Fruit fly (Drosophila melanogaster) whole organism, embryonic: Measurements from ENCODE around the gene OS9.
A peak's percentile ranks its signal among the peaks of the same experiment; 100 is the strongest.

Experiments
- Blimp-1 ChIP-seq: fragments of 200-800 bp; sonication (Bioruptor generic); optimal IDR thresholded peaks from 3 replicates; lab custom pipeline; 2018; ENCODE audit warnings: missing biosample characterization, missing genetic modification characterization, mild to moderate bottlenecking, moderate library complexity, missing genetic modification reagents
- C15 ChIP-seq: fragments of 200-800 bp; sonication (Bioruptor generic); IDR thresholded peaks from 3 replicates; pipeline ENCODE4 v1.3.6; 2022; ENCODE audit warnings: missing biosample characterization, missing genetic modification characterization
- CG10543 ChIP-seq: fragments of 200-800 bp; sonication (Bioruptor generic); optimal IDR thresholded peaks from 3 replicates; lab custom pipeline; 2017; ENCODE audit warnings: missing biosample characterization, mild to moderate bottlenecking, missing genetic modification characterization, moderate library complexity
- CG11695 ChIP-seq: fragments of 200-800 bp; sonication (Bioruptor generic); IDR thresholded peaks from 3 replicates; pipeline ENCODE4 v1.3.6; 2022; ENCODE audit warnings: missing biosample characterization, missing genetic modification characterization
- CG13624 ChIP-seq: fragments of 200-800 bp; sonication (Bioruptor generic); optimal IDR thresholded peaks from 2 replicates; lab custom pipeline; 2016; ENCODE audit warnings: missing biosample characterization, missing genetic modification characterization
- CG13894 ChIP-seq: fragments of 200-800 bp; sonication (Bioruptor generic); optimal IDR thresholded peaks from 3 replicates; lab custom pipeline; 2018; ENCODE audit warnings: missing biosample characterization, mild to moderate bottlenecking, missing genetic modification characterization, moderate library complexity
- CG1647 ChIP-seq: fragments of 200-800 bp; sonication (Bioruptor generic); optimal IDR thresholded peaks from 3 replicates; lab custom pipeline; 2016; ENCODE audit warnings: missing biosample characterization, missing genetic modification characterization
- CG16779 ChIP-seq: fragments of 200-800 bp; sonication (Bioruptor generic); IDR thresholded peaks from 2 replicates; pipeline ENCODE4 v1.3.6; 2022; ENCODE audit warnings: missing biosample characterization, missing genetic modification characterization
- CG30403 ChIP-seq: fragments of 200-800 bp; sonication (Bioruptor generic); optimal IDR thresholded peaks from 3 replicates; lab custom pipeline; 2016; ENCODE audit warnings: missing biosample characterization, missing genetic modification characterization
- CG31441 ChIP-seq: fragments of 200-800 bp; sonication (Bioruptor generic); IDR thresholded peaks from 2 replicates; pipeline ENCODE4 v1.3.6; 2022; ENCODE audit warnings: missing biosample characterization, missing genetic modification characterization
- CG4360 ChIP-seq: fragments of 200-800 bp; sonication (Bioruptor generic); IDR thresholded peaks from 2 replicates; pipeline ENCODE4 v1.3.6; 2022; ENCODE audit warnings: missing biosample characterization, missing genetic modification characterization
- CG4707 ChIP-seq: fragments of 200-800 bp; sonication (Bioruptor generic); optimal IDR thresholded peaks from 2 replicates; lab custom pipeline; 2018; ENCODE audit warnings: missing biosample characterization, mild to moderate bottlenecking, missing genetic modification characterization, moderate library complexity
- CG6175 ChIP-seq: fragments of 200-800 bp; sonication (Bioruptor generic); IDR thresholded peaks from 3 replicates; pipeline ENCODE4 v1.3.6; 2022; ENCODE audit warnings: missing biosample characterization, missing genetic modification characterization
- CG6689 ChIP-seq: fragments of 200-800 bp; sonication (Bioruptor generic); IDR thresholded peaks from 2 replicates; pipeline ENCODE4 v1.3.6; 2022; ENCODE audit warnings: missing biosample characterization, missing genetic modification characterization
- CG6813 ChIP-seq: fragments of 200-800 bp; sonication (Bioruptor generic); optimal IDR thresholded peaks from 2 replicates; lab custom pipeline; 2017; ENCODE audit warnings: missing biosample characterization, missing genetic modification characterization, mild to moderate bottlenecking, moderate library complexity, missing genetic modification reagents
- CG7987 ChIP-seq: fragments of 200-800 bp; sonication (Bioruptor generic); optimal IDR thresholded peaks from 2 replicates; lab custom pipeline; 2018; ENCODE audit warnings: missing biosample characterization, mild to moderate bottlenecking, missing genetic modification characterization, moderate library complexity
- CG8281 ChIP-seq: fragments of 200-800 bp; sonication (Bioruptor generic); optimal IDR thresholded peaks from 2 replicates; lab custom pipeline; 2018; ENCODE audit warnings: missing biosample characterization, mild to moderate bottlenecking, missing genetic modification characterization, moderate library complexity
- CG8478 ChIP-seq: fragments of >200 bp; optimal IDR thresholded peaks from 2 replicates; lab custom pipeline; 2018
- CkIIα-i1 ChIP-seq: fragments of 200-800 bp; sonication (Bioruptor generic); IDR thresholded peaks from 2 replicates; pipeline ENCODE4 v1.3.6; 2022; ENCODE audit warnings: missing biosample characterization, missing genetic modification characterization
- Hand ChIP-seq: fragments of 200-800 bp; sonication (Bioruptor generic); optimal IDR thresholded peaks from 2 replicates; lab custom pipeline; 2017; ENCODE audit warnings: mild to moderate bottlenecking, missing biosample characterization, missing genetic modification reagents, missing genetic modification characterization
- Hey ChIP-seq: fragments of 200-800 bp; sonication (Bioruptor generic); optimal IDR thresholded peaks from 3 replicates; lab custom pipeline; 2018; ENCODE audit warnings: missing biosample characterization, mild to moderate bottlenecking, missing genetic modification characterization
- HmgZ ChIP-seq: fragments of 200-800 bp; sonication (Bioruptor generic); optimal IDR thresholded peaks from 2 replicates; lab custom pipeline; 2018; ENCODE audit warnings: missing biosample characterization, mild to moderate bottlenecking, missing genetic modification characterization
- Hr39 ChIP-seq: fragments of >200 bp; optimal IDR thresholded peaks from 2 replicates; lab custom pipeline; 2017
- Hr78 ChIP-seq, 2 experiments: fragments of 200-800 bp in 1 of 2; fragments of >200 bp in 1 of 2; sonication (Bioruptor generic) in 1 of 2; optimal IDR thresholded peaks; 2 replicates each; lab custom pipeline; 2017 to 2019; ENCODE audit warnings: missing biosample characterization in 2 of 2, missing genetic modification characterization in 2 of 2, mild to moderate bottlenecking in 1 of 2, moderate library complexity in 1 of 2
- Pdp1 ChIP-seq, 2 experiments: fragments of 200-800 bp; sonication (Bioruptor generic); optimal IDR thresholded peaks; 3 replicates each; lab custom pipeline; 2016; ENCODE audit warnings: missing biosample characterization in 2 of 2, missing genetic modification characterization in 2 of 2, mild to moderate bottlenecking in 1 of 2, moderate library complexity in 1 of 2
- YL-1 ChIP-seq: fragments of 200-800 bp; sonication (Bioruptor generic); optimal IDR thresholded peaks from 3 replicates; lab custom pipeline; 2017; ENCODE audit warnings: missing biosample characterization, mild to moderate bottlenecking, missing genetic modification characterization
- abd-A ChIP-seq: fragments of 200-800 bp; sonication (Bioruptor generic); optimal IDR thresholded peaks from 3 replicates; lab custom pipeline; 2019; ENCODE audit warnings: missing biosample characterization, mild to moderate bottlenecking, missing genetic modification characterization, moderate library complexity
- bcd ChIP-seq: fragments of 200-800 bp; sonication (Bioruptor generic); optimal IDR thresholded peaks from 2 replicates; lab custom pipeline; 2017; ENCODE audit warnings: missing biosample characterization, mild to moderate bottlenecking, missing genetic modification characterization
- chinmo ChIP-seq: fragments of 200-800 bp; sonication (Bioruptor generic); IDR thresholded peaks from 4 replicates; pipeline ENCODE4 v1.3.6; 2022; ENCODE audit warnings: missing biosample characterization, missing genetic modification characterization; ENCODE audit not compliant: partially characterized antibody
- chn ChIP-seq: fragments of 200-800 bp; sonication (Bioruptor generic); optimal IDR thresholded peaks from 2 replicates; lab custom pipeline; 2016; ENCODE audit warnings: missing biosample characterization, missing genetic modification characterization
- crol ChIP-seq: fragments of 200-800 bp; sonication (Bioruptor generic); IDR thresholded peaks from 2 replicates; pipeline ENCODE4 v1.3.6; 2022; ENCODE audit warnings: missing biosample characterization, missing genetic modification characterization
- cwo ChIP-seq: fragments of 200-800 bp; sonication (Bioruptor generic); optimal IDR thresholded peaks from 3 replicates; lab custom pipeline; 2017; ENCODE audit warnings: missing biosample characterization, missing genetic modification characterization, mild to moderate bottlenecking, moderate library complexity, missing genetic modification reagents
- dan ChIP-seq: fragments of 200-800 bp; sonication (Bioruptor generic); IDR thresholded peaks from 2 replicates; pipeline ENCODE4 v1.3.6; 2022; ENCODE audit warnings: missing biosample characterization, missing genetic modification characterization
- emc ChIP-seq: fragments of 200-800 bp; sonication (Bioruptor generic); optimal IDR thresholded peaks from 2 replicates; lab custom pipeline; 2016; ENCODE audit warnings: missing biosample characterization, missing genetic modification characterization
- ems ChIP-seq: fragments of 200-800 bp; sonication (Bioruptor generic); optimal IDR thresholded peaks from 3 replicates; lab custom pipeline; 2016; ENCODE audit warnings: missing biosample characterization, missing genetic modification characterization
- esg ChIP-seq: fragments of 200-800 bp; sonication (Bioruptor generic); conservative IDR thresholded peaks from 2 replicates; pipeline ENCODE4 v1.3.6; 2022; ENCODE audit warnings: missing biosample characterization, missing genetic modification characterization
- exex ChIP-seq: fragments of 200-800 bp; sonication (Bioruptor generic); optimal IDR thresholded peaks from 4 replicates; lab custom pipeline; 2018; ENCODE audit warnings: missing biosample characterization, mild to moderate bottlenecking, missing genetic modification characterization, moderate library complexity
- grn ChIP-seq: fragments of 200-800 bp; sonication (Bioruptor generic); optimal IDR thresholded peaks from 3 replicates; lab custom pipeline; 2017; ENCODE audit warnings: missing biosample characterization, missing genetic modification characterization
- ken ChIP-seq: fragments of 200-800 bp; sonication (Bioruptor generic); IDR thresholded peaks from 3 replicates; pipeline ENCODE4 v1.3.6; 2022; ENCODE audit warnings: missing biosample characterization, missing genetic modification characterization
- mirr ChIP-seq: fragments of 200-800 bp; sonication (Bioruptor generic); optimal IDR thresholded peaks from 3 replicates; lab custom pipeline; 2018; ENCODE audit warnings: missing biosample characterization, mild to moderate bottlenecking, missing genetic modification characterization
- oc ChIP-seq: fragments of 200-800 bp; sonication (Bioruptor generic); optimal IDR thresholded peaks from 2 replicates; lab custom pipeline; 2018; ENCODE audit warnings: missing biosample characterization, mild to moderate bottlenecking, missing genetic modification characterization, moderate library complexity
- sd ChIP-seq: fragments of 200-800 bp; sonication (Bioruptor generic); optimal IDR thresholded peaks from 3 replicates; lab custom pipeline; 2018; ENCODE audit warnings: missing biosample characterization, mild to moderate bottlenecking, missing genetic modification characterization, moderate library complexity
- sens-2 ChIP-seq: fragments of 200-800 bp; sonication (Bioruptor generic); IDR thresholded peaks from 2 replicates; pipeline ENCODE4 v1.3.6; 2022; ENCODE audit warnings: missing biosample characterization, missing genetic modification characterization
- sug ChIP-seq: fragments of 200-800 bp; optimal IDR thresholded peaks from 2 replicates; lab custom pipeline; 2019; ENCODE audit warnings: missing biosample characterization, mild to moderate bottlenecking, missing genetic modification characterization, moderate library complexity
- tgo ChIP-seq: fragments of 200-800 bp; sonication (Bioruptor generic); IDR thresholded peaks from 3 replicates; pipeline ENCODE4 v1.3.6; 2022; ENCODE audit warnings: missing biosample characterization, missing genetic modification characterization
- tin ChIP-seq: fragments of 200-800 bp; sonication (Bioruptor generic); optimal IDR thresholded peaks from 3 replicates; lab custom pipeline; 2016; ENCODE audit warnings: missing biosample characterization, missing genetic modification characterization
- tx ChIP-seq: fragments of 200-800 bp; sonication (Bioruptor generic); optimal IDR thresholded peaks from 2 replicates; lab custom pipeline; 2016; ENCODE audit warnings: missing biosample characterization, missing genetic modification characterization
- zf30C ChIP-seq: fragments of 200-800 bp; sonication (Bioruptor generic); optimal IDR thresholded peaks from 3 replicates; lab custom pipeline; 2018; ENCODE audit warnings: missing biosample characterization, mild to moderate bottlenecking, missing genetic modification characterization

OS9 gene

DNA sequence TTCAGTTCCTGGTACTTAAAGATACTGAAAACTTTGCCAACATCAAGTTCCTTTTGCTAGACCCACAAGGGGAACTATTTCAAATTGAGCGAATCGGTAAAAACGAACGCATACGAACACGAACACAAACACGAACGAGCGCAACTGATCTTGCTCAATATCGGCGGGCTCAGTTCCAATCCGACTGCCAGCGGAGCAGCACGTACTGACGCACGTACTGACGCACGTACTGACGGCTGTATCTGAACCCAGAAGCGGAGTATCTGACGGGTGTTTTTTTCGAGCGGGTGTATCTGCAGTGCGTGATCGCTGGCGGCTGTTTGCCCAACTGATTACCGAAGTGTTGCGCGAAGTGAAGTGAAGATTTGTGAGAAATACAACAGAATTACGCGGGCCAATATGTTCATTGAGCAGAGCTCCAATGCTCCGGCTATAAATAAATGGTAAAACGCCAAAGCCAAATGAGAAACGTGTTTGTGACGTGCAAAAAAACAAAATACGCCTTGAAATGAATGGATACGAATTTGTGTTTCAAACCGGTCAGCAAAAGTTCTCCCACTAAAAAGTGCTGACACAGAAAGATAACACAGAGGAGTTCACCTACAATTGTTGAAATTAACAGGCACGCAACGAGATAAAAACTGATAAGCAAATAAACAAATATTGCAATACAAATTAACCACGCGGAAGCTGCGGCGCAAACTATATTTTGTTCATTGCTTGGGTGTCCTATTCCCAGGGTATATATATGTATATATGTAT lies 31.0 kb downstream of the OS9 start (continued):
- no peak for TF ChIP-seq CG13624 (GFP tag; lab: Kevin White, UChicago)
- no peak for TF ChIP-seq ken (GFP tag; lab: Robert Waterston, UW)
- no peak for TF ChIP-seq zf30C
- TF ChIP-seq dan, result no peak
- no peak for TF ChIP-seq ems (GFP tag; lab: Kevin White, UChicago)

DNA sequence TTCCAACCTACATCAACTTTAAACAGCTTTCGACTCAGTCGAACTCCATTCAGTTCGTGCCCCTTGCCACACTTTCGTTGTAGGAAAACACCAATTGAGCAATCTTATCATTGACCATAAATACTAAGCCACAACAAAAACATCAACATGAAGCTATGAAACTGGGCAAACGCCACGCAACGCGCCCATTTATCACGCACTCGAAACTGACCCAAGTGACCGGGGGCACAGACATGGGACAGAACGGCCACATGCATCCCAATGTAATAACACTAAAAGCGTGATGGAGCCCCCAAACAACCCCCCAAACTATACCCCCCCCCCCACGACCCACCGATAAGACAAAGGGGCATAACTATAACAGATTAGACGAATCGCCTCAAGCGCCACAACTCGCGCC lies 33.8 kb downstream of the OS9 start:
- TF ChIP-seq mirr (GFP tag; lab: Kevin White, UChicago) (peak; percentile 6), HmgZ (tag; lab: Kevin White, UChicago) (peak; percentile 10), CG10543 (peak; percentile 47), abd-A (peak; percentile 67), CG7987 (GFP tag; lab: Kevin White, UChicago) (peak; percentile 9), cwo (GFP tag; lab: Kevin White, UChicago) (peak; percentile 1), oc (tag; lab: Kevin White, UChicago) (peak; percentile 87), Hey (peak; percentile 1), grn (peak; percentile 42), chinmo (GFP tag; lab: Robert Waterston, UW) (0 out of 4 replicates have a peak, but pooled peaks have one; percentile 29), sd (peak; percentile 83), CG6175 (GFP tag; lab: Robert Waterston, UW) (peak; percentile 46; the same call in 1 of the 3 replicates), Hr78 (GFP tag; optimal IDR thresholded peaks at IDR 0.05; lab: Kevin White, UChicago) (peak in 1 of 2 experiments; percentile 99), CG6813 (GFP tag; lab: Kevin White, UChicago) (peak; percentile 10), chn (GFP tag; lab: Kevin White, UChicago) (no peak), exex (tag; lab: Kevin White, UChicago) (peak; percentile 15), CG13894 (tag; lab: Kevin White, UChicago) (peak; percentile 11), Hand (GFP tag; lab: Kevin White, UChicago) (no peak), Blimp-1 (GFP tag; lab: Kevin White, UChicago) (peak; percentile 54), zf30C (no peak), YL-1 (GFP tag; lab: Kevin White, UChicago) (no peak), sug (peak; percentile 59), CG4360 (0 out of 2 replicates have a peak, but pooled peaks have one; percentile 46), Hr39 (lab: Kevin White, UChicago) (no peak), crol (GFP tag; lab: Robert Waterston, UW) (peak; percentile 78), tgo (no peak), CG11695 (GFP tag; lab: Robert Waterston, UW) (0 out of 3 replicates have a peak, but pooled peaks have one; percentile 7), Pdp1 (GFP tag; optimal IDR thresholded peaks at IDR 0.05; lab: Kevin White, UChicago) (peak in 1 of 2 experiments; percentile 64)

DNA sequence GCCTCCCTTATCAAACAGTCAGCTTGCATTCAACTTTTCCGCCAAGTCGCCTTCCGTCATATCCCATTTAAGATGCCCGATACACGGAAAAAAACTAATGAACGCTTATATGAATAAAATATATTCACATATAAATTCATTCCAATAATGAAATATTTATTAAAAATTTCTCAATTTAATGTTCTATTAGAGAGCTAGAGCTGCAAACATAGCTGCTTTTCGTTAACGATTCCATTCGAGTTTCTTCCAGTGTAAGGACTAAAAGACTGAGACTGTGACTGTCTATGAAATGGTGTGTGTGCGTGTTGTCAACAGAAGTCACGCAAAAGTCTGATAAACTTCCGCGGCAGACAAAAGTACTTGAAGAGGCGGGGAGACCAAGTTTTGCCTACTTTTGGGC lies 36.2 kb downstream of the OS9 start:
- TF ChIP-seq CG30403 (GFP tag; lab: Kevin White, UChicago), result peak; percentile 57
- TF ChIP-seq CG1647 (GFP tag; lab: Kevin White, UChicago), result no peak
- TF ChIP-seq tx, result no peak
- no peak for TF ChIP-seq CG8478 (lab: Kevin White, UChicago)
- TF ChIP-seq sens-2 (GFP tag; lab: Robert Waterston, UW), result no peak
- peak; percentile 63 for TF ChIP-seq CG31441 (GFP tag; lab: Robert Waterston, UW)
- TF ChIP-seq tin (GFP tag; lab: Kevin White, UChicago), result peak; percentile 19
- no peak for TF ChIP-seq CkIIα-i1 (GFP tag; lab: Robert Waterston, UW)
- no peak for TF ChIP-seq C15 (GFP tag; lab: Robert Waterston, UW)
- TF ChIP-seq CG6689, result peak; percentile 65; the same call in 1 of the 2 replicates
- no peak for TF ChIP-seq HmgZ (tag; lab: Kevin White, UChicago)
- TF ChIP-seq esg (GFP tag; lab: Robert Waterston, UW), result 0 out of 2 replicates have a peak, but pooled peaks have one; percentile 20
- TF ChIP-seq emc (GFP tag; lab: Kevin White, UChicago), result no peak
- peak; percentile 29 for TF ChIP-seq CG4707 (GFP tag; lab: Kevin White, UChicago)
- no peak for TF ChIP-seq CG6175 (GFP tag; lab: Robert Waterston, UW)
- TF ChIP-seq CG16779 (GFP tag; lab: Robert Waterston, UW), result no peak
- no peak for TF ChIP-seq CG8281
- peak; percentile 31 for TF ChIP-seq bcd (GFP tag; lab: Kevin White, UChicago)
